Worm (Caenorhabditis elegans) whole organism, early embryonic: ENCODE results near the gene F46B3.16.

Source experiments
- B0310.2 ChIP-seq: sonication (generic microtip); optimal IDR thresholded peaks from 2 replicates; lab custom pipeline; 2016; ENCODE audit warnings: mild to moderate bottlenecking, missing genetic modification characterization, missing compliant biosample characterization
- F13C5.2 ChIP-seq: sonication (generic microtip); optimal IDR thresholded peaks from 2 replicates; lab custom pipeline; 2017; ENCODE audit warnings: mild to moderate bottlenecking, missing genetic modification characterization, inconsistent platforms, missing compliant biosample characterization
- aly-1 ChIP-seq: sonication (generic microtip); optimal IDR thresholded peaks from 2 replicates; lab custom pipeline; 2016; ENCODE audit warnings: missing genetic modification characterization, missing compliant biosample characterization
- ama-1 ChIP-seq: fragments of 150-350 bp; optimal IDR thresholded peaks from 2 replicates; lab custom pipeline; 2014
- ceh-36 ChIP-seq: sonication (generic microtip); optimal IDR thresholded peaks from 2 replicates; lab custom pipeline; 2016; ENCODE audit warnings: missing genetic modification characterization, inconsistent platforms, missing compliant biosample characterization
- ets-7 ChIP-seq: sonication (generic microtip); optimal IDR thresholded peaks from 2 replicates; lab custom pipeline; 2016; ENCODE audit warnings: missing genotype, missing genetic modification characterization, missing compliant biosample characterization
- flt-1 ChIP-seq: fragments of 200-800 bp; sonication (Bioruptor generic); IDR thresholded peaks from 2 replicates; pipeline ENCODE4 v1.3.6; 2022; ENCODE audit warnings: missing genetic modification characterization, missing compliant biosample characterization
- hmg-4 ChIP-seq: fragments of 200-800 bp; sonication (Bioruptor generic); optimal IDR thresholded peaks from 2 replicates; lab custom pipeline; 2018; ENCODE audit warnings: mild to moderate bottlenecking, missing genetic modification characterization, missing compliant biosample characterization
- hnd-1 ChIP-seq: sonication (generic microtip); optimal IDR thresholded peaks from 2 replicates; lab custom pipeline; 2016; ENCODE audit warnings: missing genetic modification characterization, missing compliant biosample characterization
- scrt-1 ChIP-seq: fragments of 200-800 bp; sonication (Bioruptor generic); IDR thresholded peaks from 2 replicates; pipeline ENCODE4 v1.3.6; 2022; ENCODE audit warnings: missing genetic modification characterization, missing compliant biosample characterization
- sea-1 ChIP-seq: fragments of 200-800 bp; sonication (Bioruptor generic); conservative IDR thresholded peaks from 2 replicates; pipeline ENCODE4 v1.3.6; 2022; ENCODE audit warnings: missing genetic modification characterization, missing compliant biosample characterization
- tbx-37 ChIP-seq: fragments of 200-800 bp; sonication (Bioruptor generic); conservative IDR thresholded peaks from 2 replicates; pipeline ENCODE4 v1.3.6; 2022; ENCODE audit warnings: missing genetic modification reagents, missing genetic modification characterization, missing compliant biosample characterization

ce11 chrV:20634330-20634729 lies at the start of gene F46B3.16:
- TF ChIP-seq ets-7 (tag; lab: Kevin White, UChicago) (no peak), ama-1 (lab: Kevin White, UChicago) (no peak), aly-1 (tag; lab: Kevin White, UChicago) (no peak), hnd-1 (no peak), B0310.2 (tag; lab: Kevin White, UChicago) (no peak), ceh-36 (no peak), hmg-4 (GFP tag; lab: Kevin White, UChicago) (no peak), flt-1 (no peak), tbx-37 (GFP tag; lab: Robert Waterston, UW) (no peak), scrt-1 (GFP tag; lab: Robert Waterston, UW) (no peak), sea-1 (GFP tag; lab: Robert Waterston, UW) (no peak), F13C5.2 (tag; lab: Kevin White, UChicago) (no peak)
